Fruit fly (Drosophila melanogaster): Measurements from ENCODE around the gene ebd1.

The ebd1 gene

DNA sequence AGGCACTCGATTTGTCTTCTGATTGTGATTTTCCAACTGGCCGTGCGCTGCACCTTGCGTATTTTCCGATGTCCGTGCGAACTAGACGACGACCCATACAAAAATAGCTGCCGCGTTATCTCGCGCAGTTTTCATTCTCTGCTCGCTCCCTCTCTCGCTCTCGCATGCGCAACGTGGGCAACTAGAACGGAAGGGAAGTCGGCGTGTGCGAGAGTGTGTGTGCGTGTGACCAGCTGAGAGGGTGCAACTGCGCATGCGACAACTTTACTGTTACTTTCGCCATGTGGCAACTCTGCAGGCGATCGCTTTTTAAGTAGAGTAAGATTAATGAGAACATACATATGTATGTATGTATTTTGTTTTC is at the start of gene ebd1:
Gene ebd1 (minus strand): TSS at position 109 of the 364 bp plus-strand sequence.
- no peak for TF ChIP-seq noc (tag; optimal IDR thresholded peaks at IDR 0.05)

DNA sequence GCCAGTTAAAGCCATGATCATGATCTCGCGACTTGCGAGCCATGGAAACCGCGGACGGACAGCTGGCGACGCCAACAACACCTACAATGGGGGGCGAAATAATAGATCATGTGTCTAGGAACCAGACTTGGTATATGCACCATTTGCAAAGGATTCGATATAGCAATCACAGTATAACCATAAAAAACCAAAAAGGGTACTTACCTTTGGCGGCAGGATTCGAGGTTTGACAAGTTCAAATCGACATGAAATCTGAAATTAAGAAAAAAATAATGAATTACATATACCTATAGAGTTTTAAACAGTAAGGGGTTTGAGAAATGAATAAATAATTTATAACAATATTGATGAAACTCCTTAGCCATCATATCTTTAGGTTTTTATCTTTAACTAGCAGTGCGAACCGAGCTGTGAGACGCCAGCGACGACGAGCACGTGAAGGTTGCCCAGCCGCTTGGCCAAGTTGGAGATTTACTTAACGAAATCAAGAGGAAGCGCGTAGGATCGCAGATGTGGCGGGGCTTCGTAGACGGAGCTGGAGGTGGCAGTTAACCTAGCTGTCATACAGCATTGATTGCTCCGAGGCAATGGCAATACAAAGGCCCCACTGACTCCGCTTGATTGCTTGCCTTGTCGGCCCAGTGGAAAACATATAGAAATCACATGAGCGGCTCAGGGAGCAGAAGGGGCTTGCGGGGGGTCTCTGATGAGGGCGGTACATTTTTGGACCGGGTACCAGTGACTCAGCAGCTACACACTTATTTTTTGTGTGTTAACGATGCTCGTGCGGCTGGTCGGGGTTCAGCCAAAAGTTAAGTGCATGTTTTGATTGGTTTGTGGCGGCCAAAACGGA is 48.7 kb upstream of the ebd1 start:
- no peak for TF ChIP-seq noc (tag; optimal IDR thresholded peaks at IDR 0.05)

DNA sequence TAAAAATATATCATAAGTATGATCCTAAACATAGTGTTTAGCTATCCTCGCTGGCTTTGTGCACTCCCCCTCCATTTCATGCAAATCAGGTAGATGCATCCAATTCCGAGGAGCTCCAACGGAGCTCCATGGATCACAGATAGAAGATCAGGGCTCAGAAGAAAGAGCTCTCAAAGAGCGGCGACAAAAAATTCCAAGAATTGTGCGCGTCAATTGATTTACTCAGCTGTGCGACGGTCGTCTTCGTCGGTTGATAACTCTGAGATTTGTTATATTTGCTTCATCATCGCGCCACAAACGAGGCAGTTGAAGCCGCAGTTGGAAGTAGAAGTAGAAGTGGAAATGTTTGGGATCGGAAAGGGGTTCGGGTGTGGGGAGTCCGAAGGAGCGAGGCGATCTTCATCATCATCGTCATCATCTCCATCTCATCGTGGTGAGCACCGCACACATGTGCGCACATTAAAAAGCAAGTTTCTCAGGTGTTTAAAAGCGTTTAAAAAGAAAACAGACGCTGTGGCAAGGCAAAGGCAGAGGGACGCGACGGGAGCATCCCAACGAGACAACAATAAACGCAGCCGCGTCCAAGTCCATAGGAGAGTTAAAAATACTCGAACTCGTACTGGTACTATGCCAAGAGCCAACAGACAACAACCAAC is 48.0 kb upstream of the ebd1 start:
- no peak for TF ChIP-seq noc (tag; optimal IDR thresholded peaks at IDR 0.05)

DNA sequence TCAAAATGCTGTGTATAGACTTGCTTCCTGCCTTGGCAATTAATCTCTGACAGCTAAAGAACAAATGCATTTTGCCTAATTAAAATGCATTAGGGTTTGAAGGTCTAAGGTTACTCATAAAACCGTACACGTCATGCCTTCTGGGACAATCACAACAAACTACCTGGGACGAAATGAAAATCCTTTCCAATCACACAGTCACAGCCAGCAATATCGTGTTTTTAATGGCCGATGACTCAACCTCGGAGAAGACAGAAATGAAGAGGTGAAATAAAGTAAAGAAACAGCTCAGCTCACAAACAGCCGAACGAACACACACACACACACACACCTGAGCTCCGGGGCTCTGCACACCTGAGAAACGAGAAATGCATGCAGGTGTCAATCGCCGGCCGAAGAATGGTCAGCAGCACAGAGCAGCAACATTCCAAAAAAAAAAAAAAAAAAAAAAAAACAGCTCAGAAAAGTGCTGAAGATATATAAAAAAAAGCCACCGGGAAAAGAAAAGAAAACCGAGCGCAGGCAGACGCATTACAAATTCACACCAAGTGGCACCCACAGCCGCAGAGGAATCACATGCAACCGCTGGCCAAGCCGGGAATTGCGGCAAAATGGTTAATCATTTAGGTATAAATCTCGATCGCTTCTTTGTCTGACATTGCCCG is 47.1 kb upstream of the ebd1 start:
- no peak for TF ChIP-seq noc (tag; optimal IDR thresholded peaks at IDR 0.05)

DNA sequence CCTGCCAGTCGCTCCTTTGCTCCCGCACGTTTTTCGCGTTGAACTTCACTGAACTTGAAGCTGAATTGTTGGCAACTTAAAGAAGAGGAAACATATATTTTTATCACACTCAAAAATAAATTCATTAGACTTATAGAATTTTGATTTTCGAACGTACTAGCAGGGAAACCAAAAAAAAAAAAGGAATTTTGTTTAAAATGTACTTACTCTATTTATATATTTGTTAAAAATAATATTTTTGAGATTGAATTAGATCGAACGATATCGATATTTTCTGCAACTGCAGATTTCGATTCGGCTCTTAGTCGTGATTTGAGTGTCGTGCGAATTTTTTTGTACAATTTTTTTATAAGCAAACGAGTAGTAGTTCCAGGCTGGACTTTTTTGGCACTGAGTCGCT is 46.1 kb upstream of the ebd1 start:
- no peak for TF ChIP-seq noc (tag; optimal IDR thresholded peaks at IDR 0.05)

DNA sequence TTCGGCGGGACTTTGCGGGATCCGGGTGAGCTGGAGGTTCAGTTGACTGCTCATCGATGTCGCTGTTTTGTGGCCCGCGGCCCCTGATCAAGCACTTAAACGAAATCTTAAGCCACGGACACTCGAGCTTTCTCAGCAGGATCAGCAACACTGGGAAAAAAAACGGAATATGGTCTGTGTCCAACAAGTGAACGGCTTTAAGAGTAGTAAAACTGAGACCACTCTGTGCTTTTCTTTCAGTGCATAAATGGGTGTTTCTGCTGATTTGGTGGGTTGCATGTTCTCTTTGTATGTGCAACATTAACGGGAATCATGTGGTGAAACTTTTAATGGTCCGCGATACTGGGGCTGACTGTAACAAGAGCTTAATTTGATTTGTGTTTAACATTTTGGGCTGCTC is 44.0 kb upstream of the ebd1 start:
- no peak for TF ChIP-seq noc (tag; optimal IDR thresholded peaks at IDR 0.05)

DNA sequence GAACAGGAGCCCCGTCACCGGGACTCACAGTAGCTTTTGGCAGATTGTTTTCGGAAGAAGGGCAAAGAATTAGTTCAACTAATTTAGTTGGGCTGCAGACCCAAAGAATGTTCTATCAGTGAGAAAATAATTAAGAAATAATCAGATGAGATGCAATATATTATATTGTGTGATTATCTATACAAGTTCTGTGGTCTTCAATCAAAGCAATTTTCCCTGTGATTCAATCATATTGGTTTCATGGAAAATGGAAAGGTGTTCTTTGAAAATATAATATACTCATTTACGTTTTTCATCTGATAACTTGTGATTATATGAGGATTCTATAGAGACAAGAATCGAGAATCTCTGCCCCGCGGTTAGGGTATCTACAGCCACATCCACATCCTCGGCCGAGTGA is 43.2 kb upstream of the ebd1 start:
- no peak for TF ChIP-seq noc (tag; optimal IDR thresholded peaks at IDR 0.05)

DNA sequence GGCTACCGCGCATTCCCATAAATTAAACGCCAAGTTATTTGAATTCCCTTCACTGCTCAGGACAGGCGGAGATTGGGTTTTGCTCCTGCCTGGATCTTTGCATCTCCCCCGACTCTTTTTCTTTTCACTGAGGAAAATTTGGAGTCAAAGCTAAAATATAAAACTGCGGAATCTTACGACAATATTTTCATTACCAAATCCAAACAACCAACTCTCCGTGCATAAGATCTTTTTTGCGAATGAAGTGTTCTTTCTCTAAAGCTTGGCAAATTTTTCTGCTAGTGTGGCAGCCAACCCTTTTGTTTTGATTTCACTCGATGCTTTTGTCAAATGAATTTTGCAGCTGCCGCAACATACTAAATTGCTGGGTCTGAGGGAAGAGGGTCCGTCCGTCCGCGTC is 42.5 kb upstream of the ebd1 start:
- no peak for TF ChIP-seq noc (tag; optimal IDR thresholded peaks at IDR 0.05)

DNA sequence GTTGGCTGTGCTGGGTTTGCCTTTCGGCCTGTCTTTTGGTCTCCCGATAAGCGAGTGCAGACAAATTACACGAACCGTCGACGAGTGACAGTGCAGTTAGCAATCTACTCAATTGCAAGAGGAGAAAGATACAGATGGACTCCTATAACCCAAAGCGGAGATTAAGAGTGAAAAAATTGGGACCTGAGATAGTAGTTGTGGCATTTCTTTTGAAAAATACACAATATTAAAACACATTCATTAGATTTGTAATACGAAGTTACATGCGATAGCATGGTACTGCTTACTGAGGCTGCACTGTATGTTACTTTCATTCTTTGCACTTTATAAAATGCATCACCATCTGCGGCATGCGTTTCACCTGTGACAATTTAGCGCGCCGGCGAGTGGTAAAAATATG is 41.8 kb upstream of the ebd1 start:
- TF ChIP-seq noc (tag; optimal IDR thresholded peaks at IDR 0.05): no peak

DNA sequence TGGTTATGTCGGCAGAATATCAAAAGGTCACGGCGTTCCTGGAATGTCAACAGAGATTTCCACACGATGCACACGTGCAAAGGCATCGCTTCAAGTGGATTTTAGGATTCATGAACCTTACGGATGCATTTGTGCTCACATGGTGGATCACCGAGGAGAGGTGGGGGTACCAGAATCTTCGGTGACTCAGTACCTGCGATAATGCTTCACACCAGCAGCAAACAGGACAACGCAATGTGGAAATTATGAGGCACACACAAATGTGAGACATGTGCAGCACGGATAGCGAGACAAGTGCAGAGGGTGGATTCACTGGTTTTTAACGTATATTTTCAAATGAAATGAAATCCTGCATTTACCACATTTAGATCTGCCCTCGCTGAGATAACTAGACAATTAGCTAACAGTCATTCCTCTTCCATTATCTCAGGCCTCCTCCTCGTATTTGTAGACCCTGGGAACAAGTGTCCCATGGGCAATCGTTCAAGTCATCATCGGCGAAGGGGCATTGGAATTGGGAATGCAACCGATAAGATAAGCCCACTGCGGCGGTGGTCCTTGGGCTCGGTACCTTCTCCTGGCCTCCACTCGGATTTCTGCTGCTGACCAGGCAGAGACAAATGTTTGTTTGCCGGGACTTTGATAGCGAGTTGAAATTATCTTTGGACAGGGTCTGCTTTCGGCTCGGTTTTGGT is 41.3 kb upstream of the ebd1 start:
- no peak for TF ChIP-seq noc (tag; optimal IDR thresholded peaks at IDR 0.05)

DNA sequence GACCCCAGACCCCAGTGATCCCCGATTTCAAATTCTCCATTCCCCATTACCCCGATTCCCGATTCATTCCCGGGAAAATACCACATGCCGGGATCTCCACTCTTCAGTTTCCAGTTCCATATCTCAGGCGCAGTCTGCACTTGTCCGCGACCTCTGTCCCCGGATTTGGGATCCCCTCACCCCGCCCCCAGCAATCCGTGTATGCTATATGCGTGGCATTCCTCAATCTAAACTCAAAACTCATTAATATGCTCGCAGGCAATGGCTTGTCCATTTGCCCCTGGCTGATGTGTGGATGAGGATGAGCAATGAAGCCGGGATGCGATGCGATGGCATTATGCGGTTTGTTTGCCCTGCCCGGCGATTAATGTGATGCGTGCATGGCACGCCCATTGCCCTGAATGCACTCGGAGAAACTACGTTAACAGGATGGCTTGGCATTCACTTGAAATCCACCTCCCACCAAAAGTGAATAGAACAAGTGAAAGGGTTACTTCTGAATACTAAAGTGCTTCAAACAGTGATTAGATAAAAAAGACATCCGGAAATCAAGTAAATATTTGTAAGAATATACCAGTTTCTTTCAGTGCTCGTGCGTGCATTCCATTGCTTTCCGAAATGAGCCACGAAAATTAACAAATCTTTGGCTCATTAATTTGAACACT is 40.3 kb upstream of the ebd1 start:
- no peak for TF ChIP-seq noc (tag; optimal IDR thresholded peaks at IDR 0.05)

DNA sequence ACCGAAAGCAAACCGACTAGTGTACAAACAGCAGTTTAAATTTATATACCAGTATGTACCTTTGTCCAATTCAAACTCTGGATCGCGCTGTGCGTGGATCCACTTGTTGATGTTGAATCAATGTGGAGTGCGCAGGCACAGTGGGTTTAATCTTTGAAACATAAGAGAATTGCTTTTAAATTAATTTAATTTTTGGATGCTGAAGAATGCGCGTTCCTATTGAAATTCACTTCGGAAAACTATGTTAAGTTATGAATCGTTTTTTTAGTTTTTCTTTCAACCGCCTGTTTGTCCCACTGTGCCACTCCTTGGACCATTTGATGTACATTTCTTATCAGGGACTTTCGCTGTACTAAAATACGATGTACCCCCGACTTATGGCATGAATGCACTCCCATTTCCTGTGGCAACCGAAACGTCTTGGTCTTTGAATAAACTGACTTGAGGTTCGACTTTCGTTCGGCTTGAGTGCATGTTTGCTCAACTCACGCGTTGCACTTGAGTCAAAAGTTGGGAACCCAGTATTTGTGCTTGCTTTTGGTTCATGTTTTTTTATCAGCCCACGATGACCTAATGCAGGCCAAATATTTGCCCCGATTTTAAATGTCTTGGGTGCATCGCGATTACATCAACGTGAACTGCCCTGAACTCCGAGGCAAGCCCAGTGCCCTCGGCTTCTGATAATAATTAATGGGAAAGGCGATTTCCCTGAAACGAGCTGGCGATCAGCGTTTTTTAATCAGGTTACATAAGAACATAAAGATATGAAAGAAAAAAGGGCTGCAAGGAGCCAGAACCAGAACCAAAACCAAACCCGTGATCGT is 39.4 kb upstream of the ebd1 start:
- no peak for TF ChIP-seq noc (tag; optimal IDR thresholded peaks at IDR 0.05)

DNA sequence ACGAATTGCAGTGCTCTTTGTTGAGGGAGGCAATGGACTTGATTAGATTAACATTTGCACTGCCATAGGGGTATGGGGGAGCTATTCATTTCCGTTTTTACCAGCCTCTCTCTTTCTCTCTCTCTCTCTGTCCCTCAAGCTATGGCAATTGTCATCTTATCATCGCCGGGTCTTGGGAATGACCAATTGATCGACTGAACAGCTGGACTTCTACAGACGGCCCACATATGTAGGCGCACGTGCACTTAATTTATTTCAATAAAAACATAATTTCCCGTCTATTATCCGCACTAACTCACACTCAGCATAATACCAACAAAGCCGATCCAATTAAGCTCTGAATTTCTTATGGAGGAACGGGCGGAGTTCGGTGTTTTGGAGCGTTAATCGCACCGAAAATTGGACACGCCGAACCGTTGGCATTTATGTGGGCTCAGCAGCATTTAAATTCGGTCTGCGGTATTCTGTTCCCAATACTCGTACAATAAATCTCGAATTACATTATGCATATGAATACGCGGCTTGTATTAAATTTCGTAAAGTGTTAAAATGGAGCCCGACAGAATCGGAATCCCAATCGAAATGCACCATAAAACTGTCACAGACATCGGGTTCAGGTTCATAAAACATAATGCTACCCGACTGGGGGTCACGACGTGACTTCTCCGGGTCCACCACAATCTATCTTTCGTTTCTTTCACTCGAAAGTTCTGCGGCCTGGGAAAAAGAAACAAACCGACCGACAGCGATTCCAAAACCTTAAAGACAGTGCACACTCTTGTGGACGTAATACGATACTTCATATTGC is 38.5 kb upstream of the ebd1 start:
- no peak for TF ChIP-seq noc (tag; optimal IDR thresholded peaks at IDR 0.05)

DNA sequence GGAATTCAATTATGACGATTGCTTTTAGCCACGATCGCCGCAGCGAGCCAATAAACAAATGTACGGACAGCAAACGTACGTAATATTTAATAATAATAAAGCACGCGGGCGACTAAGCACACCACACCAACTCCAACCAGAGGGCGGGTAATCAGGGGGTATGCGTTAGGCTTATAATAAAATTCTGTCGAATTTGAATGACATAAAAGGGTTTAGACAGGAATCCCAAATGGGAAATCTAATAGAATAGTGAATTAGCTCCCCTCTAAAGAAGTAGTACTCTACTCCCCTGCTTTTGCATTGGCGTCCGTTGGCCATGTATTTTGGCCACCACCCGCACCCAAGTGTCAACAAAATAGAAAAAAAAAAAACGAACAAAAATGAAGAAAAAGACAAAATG is 37.0 kb upstream of the ebd1 start:
- TF ChIP-seq noc (tag; optimal IDR thresholded peaks at IDR 0.05): no peak
